Fruit fly (Drosophila melanogaster): Measurements from ENCODE around the gene ca.

DNA sequence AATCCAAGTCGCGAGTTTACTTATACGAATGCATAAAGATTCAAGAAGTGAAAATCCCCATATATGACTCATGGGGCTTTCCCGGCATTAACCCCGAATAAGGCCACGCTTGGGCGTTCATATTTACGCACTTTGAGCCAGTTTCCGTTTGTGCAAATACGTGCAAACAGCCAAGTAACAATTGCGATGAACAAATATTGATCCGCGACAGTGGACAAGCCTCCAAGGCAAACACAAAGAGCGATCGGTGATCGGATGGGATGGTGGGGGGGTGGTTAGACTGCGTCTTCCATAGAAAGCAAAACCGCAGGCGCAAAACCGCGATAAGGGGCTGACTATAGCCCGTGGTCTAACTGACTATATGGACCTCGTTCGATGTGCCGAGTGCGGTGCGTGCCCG is 49.4 kb upstream of the ca start:
- no peak for TF ChIP-seq vri (GFP tag; optimal IDR thresholded peaks at IDR 0.05)
- peak; percentile 55; the same call in 2 of the 3 replicates for TF ChIP-seq CG6163 (GFP tag; IDR thresholded peaks at IDR 0.05)
- no peak for TF ChIP-seq Lpt (GFP tag; optimal IDR thresholded peaks at IDR 0.05)
- TF ChIP-seq CG3032 (tag; optimal IDR thresholded peaks at IDR 0.05), result no peak
- TF ChIP-seq CG6792 (GFP tag; optimal IDR thresholded peaks at IDR 0.05), result peak; percentile 0
- TF ChIP-seq OdsH (GFP tag; optimal IDR thresholded peaks at IDR 0.05), result no peak
- peak; percentile 59 for TF ChIP-seq Eip78C (GFP tag)
- TF ChIP-seq CG8119 (GFP tag; IDR thresholded peaks at IDR 0.05), result no peak
- TF ChIP-seq fkh (GFP tag; optimal IDR thresholded peaks at IDR 0.05), result no peak
- TF ChIP-seq salr (GFP tag; optimal IDR thresholded peaks at IDR 0.05), result peak in 1 of 2 experiments; percentile 45
- no peak for TF ChIP-seq CG8319 (GFP tag; optimal IDR thresholded peaks at IDR 0.05)
- no peak for TF ChIP-seq Eip93F (GFP tag; optimal IDR thresholded peaks at IDR 0.05)
